Worm (Caenorhabditis elegans) whole organism, L4/young adult: ENCODE measurements around the gene Y71H2AL.2.

ENCODE experiments used
- dao-5 ChIP-seq: sonication (generic microtip); optimal IDR thresholded peaks from 2 replicates; lab custom pipeline; 2016; ENCODE audit warnings: missing genotype, missing genetic modification characterization, moderate library complexity, missing compliant biosample characterization
- him-1 ChIP-seq: sonication (generic microtip); optimal IDR thresholded peaks from 2 replicates; lab custom pipeline; 2016; ENCODE audit warnings: missing genotype, missing genetic modification reagents, missing genetic modification characterization, missing compliant biosample characterization

DNA sequence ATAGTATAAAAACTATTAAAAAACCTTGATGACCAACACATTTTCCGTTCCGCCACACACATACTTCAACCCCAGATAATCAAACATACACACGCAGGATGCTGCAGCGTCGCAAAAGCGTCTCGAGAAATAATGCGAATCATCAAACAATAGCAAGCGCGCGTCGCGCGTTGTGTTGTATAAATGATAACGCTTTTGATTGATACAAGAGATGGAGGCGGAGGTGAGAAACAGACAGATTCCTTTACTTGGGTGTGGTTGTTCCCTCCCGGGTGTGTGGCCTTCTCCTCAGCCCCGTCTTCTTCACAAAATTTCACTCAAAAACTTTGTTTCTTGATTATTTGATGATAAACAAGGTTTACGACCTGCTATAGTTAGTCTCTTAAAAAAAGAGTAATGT is 10.1 kb upstream of the Y71H2AL.2 start:
- TF ChIP-seq him-1 (no peak), dao-5 (no peak)
